Worm (Caenorhabditis elegans): Measurements from ENCODE around the gene Y41E3.19.

ce11 chrIV:15013517-15014085 is 42.3 kb upstream of the Y41E3.19 start, which contains the start of gene Y41E3.7:
- no peak for TF ChIP-seq tab-1 (GFP tag; IDR thresholded peaks at IDR 0.05)
- no peak for TF ChIP-seq flt-1 (GFP tag; IDR thresholded peaks at IDR 0.05)
- TF ChIP-seq cog-1 (tag; optimal IDR thresholded peaks at IDR 0.05), result no peak
- TF ChIP-seq ztf-29 (GFP tag; IDR thresholded peaks at IDR 0.05), result no peak
- no peak for TF ChIP-seq med-1 (GFP tag; optimal IDR thresholded peaks at IDR 0.05; ENCODE audit: insufficient read depth)
- TF ChIP-seq T22C8.4 (GFP tag; IDR thresholded peaks at IDR 0.05), result no peak
